Fruit fly (Drosophila melanogaster) whole organism, adult: ENCODE data around the gene pes.

ENCODE experiments used
- CG11617 ChIP-seq: fragments of 200-800 bp; sonication (Bioruptor generic); optimal IDR thresholded peaks from 2 replicates; lab custom pipeline; 2017; ENCODE audit warnings: mild to moderate bottlenecking, missing biosample characterization, missing genetic modification reagents, missing genetic modification characterization
- CG14711 ChIP-seq: fragments of 200-800 bp; sonication (Bioruptor generic); optimal IDR thresholded peaks from 2 replicates; lab custom pipeline; 2018; ENCODE audit warnings: missing biosample characterization, mild to moderate bottlenecking, missing genetic modification characterization, moderate library complexity
- CG33017 ChIP-seq: fragments of 200-800 bp; sonication (Bioruptor generic); optimal IDR thresholded peaks from 2 replicates; lab custom pipeline; 2018; ENCODE audit warnings: missing biosample characterization, mild to moderate bottlenecking, missing genetic modification characterization, moderate library complexity
- CG7101 ChIP-seq: fragments of 200-800 bp; sonication (Bioruptor generic); optimal IDR thresholded peaks from 2 replicates; lab custom pipeline; 2018; ENCODE audit warnings: missing biosample characterization, mild to moderate bottlenecking, missing genetic modification characterization, moderate library complexity
- Clk ChIP-seq: fragments of 200-800 bp; sonication (Bioruptor generic); optimal IDR thresholded peaks from 2 replicates; lab custom pipeline; 2017; ENCODE audit warnings: missing biosample characterization, missing genetic modification characterization
- Crg-1 ChIP-seq: fragments of 200-800 bp; sonication (Bioruptor generic); optimal IDR thresholded peaks from 2 replicates; lab custom pipeline; 2016; ENCODE audit warnings: missing biosample characterization, missing genetic modification characterization
- Hr96 ChIP-seq: fragments of 200-800 bp; sonication (Bioruptor generic); optimal IDR thresholded peaks from 2 replicates; lab custom pipeline; 2016; ENCODE audit warnings: missing biosample characterization, missing genetic modification characterization
- ovo ChIP-seq: fragments of 200-800 bp; sonication (Bioruptor generic); optimal IDR thresholded peaks from 2 replicates; lab custom pipeline; 2016; ENCODE audit warnings: missing biosample characterization, missing genetic modification characterization
- tj ChIP-seq: fragments of 200-800 bp; sonication (Bioruptor generic); optimal IDR thresholded peaks from 3 replicates; lab custom pipeline; 2017; ENCODE audit warnings: missing biosample characterization, mild to moderate bottlenecking, missing genetic modification characterization, moderate library complexity
- toe ChIP-seq: fragments of 200-800 bp; sonication (Bioruptor generic); optimal IDR thresholded peaks from 2 replicates; lab custom pipeline; 2016; ENCODE audit warnings: missing biosample characterization, missing genetic modification characterization

DNA sequence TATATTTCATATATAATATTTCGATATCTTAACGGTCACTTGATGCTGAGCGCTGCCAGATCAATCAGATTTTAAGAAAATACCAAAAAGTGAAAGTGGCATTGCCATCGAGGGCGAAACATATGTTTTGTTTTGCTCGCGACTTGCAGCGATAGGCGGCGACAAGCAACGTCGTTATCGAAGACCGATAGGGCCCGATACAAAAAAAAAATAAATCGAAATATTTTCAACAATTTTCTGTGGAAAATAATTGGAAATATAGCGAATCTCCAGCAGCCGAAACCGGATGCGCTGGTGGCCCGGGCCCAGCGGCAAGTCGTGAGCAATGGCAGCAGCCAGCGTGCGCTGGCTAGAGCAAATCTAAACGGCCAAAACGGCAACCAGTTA lies 49.3 kb upstream of the pes start, which contains the start of gene Megf8:
- no peak for TF ChIP-seq CG33017
- no peak for TF ChIP-seq tj (GFP tag; lab: Kevin White, UChicago)
- TF ChIP-seq Hr96 (GFP tag; lab: Kevin White, UChicago): no peak
- no peak for TF ChIP-seq ovo (GFP tag; lab: Kevin White, UChicago)
- TF ChIP-seq CG11617: no peak
- no peak for TF ChIP-seq Clk (GFP tag; lab: Kevin White, UChicago)
- TF ChIP-seq Crg-1 (GFP tag; lab: Kevin White, UChicago): no peak
- no peak for TF ChIP-seq CG7101 (tag; lab: Kevin White, UChicago)
- TF ChIP-seq CG14711 (tag; lab: Kevin White, UChicago): no peak
- no peak for TF ChIP-seq toe
